Worm (Caenorhabditis elegans): Measurements from ENCODE around the gene EEED8.15.

- TF ChIP-seq ZK546.5 (tag; optimal IDR thresholded peaks at IDR 0.05) (no peak), snpc-4 (tag; optimal IDR thresholded peaks at IDR 0.05) (no peak), ztf-11 (tag; optimal IDR thresholded peaks at IDR 0.05) (no peak), F49E8.2 (tag; optimal IDR thresholded peaks at IDR 0.05; ENCODE audit: borderline replicate concordance) (no peak), spr-3 (GFP tag; optimal IDR thresholded peaks at IDR 0.05) (no peak)
Measured at ce11 chrII:5425633-5426032, 6.6 kb downstream of the EEED8.15 start, which contains the start of gene F07F6.8.

Data from whole organism, L4 larva.